Fruit fly (Drosophila melanogaster): ENCODE results near the gene CG15169.

The CG15169 gene

dm6 chr2L:18968370-18969105 lies 22.3 kb upstream of the CG15169 start, which contains the start of the genes Nak and Tango6 (continued):
- TF ChIP-seq CG4360 (GFP tag; IDR thresholded peaks at IDR 0.05) (no peak), CG10147 (GFP tag; optimal IDR thresholded peaks at IDR 0.05) (no peak), gfzf (GFP tag; optimal IDR thresholded peaks at IDR 0.05) (peak; percentile 80), CG7839 (tag; optimal IDR thresholded peaks at IDR 0.05) (peak; percentile 16), CG7357 (GFP tag; IDR thresholded peaks at IDR 0.05) (no peak), zf30C (GFP tag; optimal IDR thresholded peaks at IDR 0.05) (no peak), BEAF-32 (GFP tag; optimal IDR thresholded peaks at IDR 0.05) (peak; percentile 98), dimm (GFP tag; IDR thresholded peaks at IDR 0.05) (no peak), MESR4 (GFP tag; optimal IDR thresholded peaks at IDR 0.05) (peak; percentile 88), CG5245 (GFP tag; optimal IDR thresholded peaks at IDR 0.05) (no peak), kay (GFP tag; optimal IDR thresholded peaks at IDR 0.05) (no peak), HmgD (GFP tag; optimal IDR thresholded peaks at IDR 0.05) (peak; percentile 67), seq (GFP tag; IDR thresholded peaks at IDR 0.05) (0 out of 2 replicates have a peak, but pooled peaks have one; percentile 25), fu2 (GFP tag; optimal IDR thresholded peaks at IDR 0.05) (no peak), CG14965 (GFP tag; optimal IDR thresholded peaks at IDR 0.05; ENCODE audit: borderline replicate concordance) (no peak), CG18599 (GFP tag; optimal IDR thresholded peaks at IDR 0.05) (peak; percentile 9), CG4424 (GFP tag; optimal IDR thresholded peaks at IDR 0.05) (peak; percentile 26), bbx (GFP tag; IDR thresholded peaks at IDR 0.05; ENCODE audit: partially characterized antibody) (peak; percentile 83), Sin3A (optimal IDR thresholded peaks at IDR 0.05) (peak; percentile 99), Ptx1 (GFP tag; IDR thresholded peaks at IDR 0.05) (0 out of 2 replicates have a peak, but pooled peaks have one; percentile 26), HLH54F (GFP tag; optimal IDR thresholded peaks at IDR 0.05) (peak; percentile 36), wdn (GFP tag; IDR thresholded peaks at IDR 0.05) (no peak), CG6791 (GFP tag; IDR thresholded peaks at IDR 0.05; ENCODE audit: partially characterized antibody) (peak; percentile 83), chinmo (GFP tag; IDR thresholded peaks at IDR 0.05; ENCODE audit: partially characterized antibody) (peak; percentile 98), tap (tag; optimal IDR thresholded peaks at IDR 0.05) (no peak), br (optimal IDR thresholded peaks at IDR 0.05) (no peak), CG3065 (GFP tag; optimal IDR thresholded peaks at IDR 0.05) (peak; percentile 5), Doc3 (GFP tag; IDR thresholded peaks at IDR 0.05; ENCODE audit: partially characterized antibody) (peak; percentile 96), CG9609 (GFP tag; optimal IDR thresholded peaks at IDR 0.05) (no peak), so (GFP tag; IDR thresholded peaks at IDR 0.05) (no peak), CG9817 (tag; optimal IDR thresholded peaks at IDR 0.05) (no peak), slp2 (GFP tag; optimal IDR thresholded peaks at IDR 0.05) (no peak), ttk (GFP tag; IDR thresholded peaks at IDR 0.05) (no peak), CG13424 (tag; optimal IDR thresholded peaks at IDR 0.05) (peak; percentile 41), CG10979 (tag; optimal IDR thresholded peaks at IDR 0.05) (no peak), Dek (tag; optimal IDR thresholded peaks at IDR 0.05) (no peak), insv (GFP tag; optimal IDR thresholded peaks at IDR 0.05) (peak in 1 of 2 experiments; percentile 16), CG17361 (GFP tag; IDR thresholded peaks at IDR 0.05) (peak; percentile 63; the same call in 2 of the 3 replicates), dm (GFP tag; optimal IDR thresholded peaks at IDR 0.05) (peak; percentile 55), HmgZ (tag; optimal IDR thresholded peaks at IDR 0.05) (peak; percentile 13), CG8388 (GFP tag; optimal IDR thresholded peaks at IDR 0.05) (no peak), lmd (GFP tag; IDR thresholded peaks at IDR 0.05) (no peak), inv (GFP tag; IDR thresholded peaks at IDR 0.05; ENCODE audit: partially characterized antibody) (peak; percentile 93), fru (optimal IDR thresholded peaks at IDR 0.05) (no peak), lov (optimal IDR thresholded peaks at IDR 0.05) (no peak), lov (GFP tag; IDR thresholded peaks at IDR 0.05) (no peak), p53 (GFP tag; optimal IDR thresholded peaks at IDR 0.05) (peak; percentile 33), oc (tag; optimal IDR thresholded peaks at IDR 0.05) (no peak), CG2129 (GFP tag; IDR thresholded peaks at IDR 0.05; ENCODE audit: partially characterized antibody) (peak; percentile 95), CG2678 (tag; optimal IDR thresholded peaks at IDR 0.05) (peak; percentile 28)

Measured in whole organism, embryonic.